Worm (Caenorhabditis elegans) whole organism, L1 larva: ENCODE measurements around the gene F57A8.6.

Experiments used
- C04F5.9 ChIP-seq: sonication (generic microtip); optimal IDR thresholded peaks from 2 replicates; lab custom pipeline; 2016; ENCODE audit warnings: missing genetic modification characterization, missing compliant biosample characterization
- F16B12.6 ChIP-seq: fragments of 150-350 bp; optimal IDR thresholded peaks from 2 replicates; lab custom pipeline; 2014; ENCODE audit warnings: missing biosample characterization, missing genetic modification characterization
- aha-1 ChIP-seq: fragments of 150-350 bp; optimal IDR thresholded peaks from 2 replicates; lab custom pipeline; 2014; ENCODE audit warnings: missing biosample characterization, missing genetic modification characterization
- alr-1 ChIP-seq: fragments of 200-800 bp; sonication (Bioruptor generic); optimal IDR thresholded peaks from 2 replicates; lab custom pipeline; 2018; ENCODE audit warnings: borderline replicate concordance, mild to moderate bottlenecking, missing genetic modification characterization, missing compliant biosample characterization
- aly-2 ChIP-seq: fragments of 150-350 bp; optimal IDR thresholded peaks from 2 replicates; lab custom pipeline; 2014; ENCODE audit warnings: missing biosample characterization, missing genetic modification characterization
- ama-1 ChIP-seq: fragments of 150-350 bp; optimal IDR thresholded peaks from 2 replicates; lab custom pipeline; 2014
- ceh-8 ChIP-seq: fragments of 200-800 bp; sonication (Bioruptor generic); optimal IDR thresholded peaks from 2 replicates; lab custom pipeline; 2018; ENCODE audit warnings: mild to moderate bottlenecking, missing genetic modification characterization, moderate library complexity, missing compliant biosample characterization
- ceh-82 ChIP-seq, 3 experiments: fragments of 150-350 bp in 1 of 3; sonication (generic microtip) in 2 of 3; optimal IDR thresholded peaks; 2 replicates each; lab custom pipeline; 2014 to 2017; ENCODE audit warnings: missing biosample characterization in 3 of 3, missing genetic modification characterization in 3 of 3
- ceh-90 ChIP-seq: sonication (generic microtip); optimal IDR thresholded peaks from 2 replicates; lab custom pipeline; 2016; ENCODE audit warnings: missing genetic modification characterization, missing compliant biosample characterization
- ces-1 ChIP-seq: fragments of 150-350 bp; optimal IDR thresholded peaks from 2 replicates; lab custom pipeline; 2014; ENCODE audit warnings: missing biosample characterization, missing genetic modification reagents, missing genetic modification characterization
- dsc-1 ChIP-seq: sonication (generic microtip); optimal IDR thresholded peaks from 2 replicates; lab custom pipeline; 2016; ENCODE audit warnings: mild to moderate bottlenecking, missing genetic modification characterization, missing compliant biosample characterization
- efl-1 ChIP-seq, 4 experiments: fragments of 150-350 bp; optimal IDR thresholded peaks in 3 of 4; peaks in 1 of 4; 1 replicate in 1 of 4; 2 replicates in 3 of 4; lab custom pipeline; 2014; ENCODE audit warnings: missing biosample characterization in 2 of 4, missing genetic modification characterization in 2 of 4, missing genetic modification reagents in 2 of 4
- efl-3 ChIP-seq: fragments of 200-800 bp; sonication (Bioruptor generic); optimal IDR thresholded peaks from 2 replicates; lab custom pipeline; 2018; ENCODE audit warnings: mild to moderate bottlenecking, missing genetic modification characterization, missing compliant biosample characterization
- elt-3 ChIP-seq, 6 experiments: fragments of 150-350 bp in 1 of 6; sonication (generic microtip); optimal IDR thresholded peaks; 2 replicates each; lab custom pipeline; 2017 to 2018; ENCODE audit warnings: missing biosample characterization in 6 of 6, missing genetic modification characterization in 6 of 6, inconsistent platforms in 1 of 6
- ets-5 ChIP-seq: fragments of 200-800 bp; sonication (Bioruptor generic); IDR thresholded peaks from 2 replicates; pipeline ENCODE4 v1.3.6; 2022; ENCODE audit warnings: missing genetic modification characterization, missing compliant biosample characterization
- fkh-4 ChIP-seq: sonication (generic microtip); optimal IDR thresholded peaks from 2 replicates; lab custom pipeline; 2016; ENCODE audit warnings: missing compliant biosample characterization, missing genetic modification characterization, borderline replicate concordance
- fos-1 ChIP-seq: fragments of 150-350 bp; optimal IDR thresholded peaks from 2 replicates; lab custom pipeline; 2014; ENCODE audit warnings: missing biosample characterization, missing genetic modification characterization
- hlh-17 ChIP-seq: fragments of 200-800 bp; sonication (Bioruptor generic); optimal IDR thresholded peaks from 2 replicates; lab custom pipeline; 2018; ENCODE audit warnings: missing genetic modification characterization, mild to moderate bottlenecking, missing compliant biosample characterization, moderate library complexity, borderline replicate concordance
- hlh-4 ChIP-seq: sonication (generic microtip); optimal IDR thresholded peaks from 2 replicates; lab custom pipeline; 2016; ENCODE audit warnings: mild to moderate bottlenecking, missing genetic modification characterization, missing compliant biosample characterization
- hpl-2 ChIP-seq: fragments of 150-350 bp; optimal IDR thresholded peaks from 2 replicates; lab custom pipeline; 2014; ENCODE audit warnings: missing biosample characterization, missing genetic modification reagents, missing genetic modification characterization
- irx-1 ChIP-seq: sonication (generic microtip); optimal IDR thresholded peaks from 2 replicates; lab custom pipeline; 2016; ENCODE audit warnings: missing genetic modification characterization, missing compliant biosample characterization
- isw-1 ChIP-seq: fragments of 200-800 bp; sonication (Bioruptor generic); IDR thresholded peaks from 2 replicates; pipeline ENCODE4 v1.3.6; 2022; ENCODE audit warnings: missing genetic modification characterization, missing compliant biosample characterization
- jun-1 ChIP-seq: fragments of 150-350 bp; optimal IDR thresholded peaks from 2 replicates; lab custom pipeline; 2014; ENCODE audit warnings: missing biosample characterization, missing genetic modification reagents, missing genetic modification characterization
- lin-13 ChIP-seq: fragments of 150-350 bp; optimal IDR thresholded peaks from 2 replicates; lab custom pipeline; 2014; ENCODE audit warnings: missing biosample characterization, missing genetic modification reagents, missing genetic modification characterization
- lin-15B ChIP-seq: fragments of 150-350 bp; sonication (generic microtip); optimal IDR thresholded peaks from 3 replicates; lab custom pipeline; 2014; ENCODE audit warnings: missing biosample characterization, missing genetic modification characterization
- lir-3 ChIP-seq: sonication (generic microtip); optimal IDR thresholded peaks from 2 replicates; lab custom pipeline; 2016; ENCODE audit warnings: mild to moderate bottlenecking, missing genetic modification characterization, moderate library complexity, missing compliant biosample characterization; ENCODE audit not compliant: poor library complexity
- lsy-2 ChIP-seq, 2 experiments: fragments of 150-350 bp; optimal IDR thresholded peaks; 2 replicates each; lab custom pipeline; 2014; ENCODE audit warnings: missing biosample characterization in 2 of 2, missing genetic modification characterization in 2 of 2
- mab-9 ChIP-seq: fragments of 200-800 bp; sonication (Bioruptor generic); IDR thresholded peaks from 2 replicates; pipeline ENCODE4 v1.3.6; 2022; ENCODE audit warnings: missing genetic modification reagents, missing genetic modification characterization, missing compliant biosample characterization
- mef-2 ChIP-seq: fragments of 150-350 bp; optimal IDR thresholded peaks from 2 replicates; lab custom pipeline; 2014; ENCODE audit warnings: missing biosample characterization, missing genetic modification characterization
- nhr-11 ChIP-seq: fragments of 150-350 bp; optimal IDR thresholded peaks from 2 replicates; lab custom pipeline; 2014; ENCODE audit warnings: missing biosample characterization, missing genetic modification characterization
- nhr-12 ChIP-seq: sonication (generic microtip); optimal IDR thresholded peaks from 2 replicates; lab custom pipeline; 2017; ENCODE audit warnings: missing biosample characterization, missing genetic modification characterization
- nhr-20 ChIP-seq: sonication (generic microtip); optimal IDR thresholded peaks from 2 replicates; lab custom pipeline; 2016; ENCODE audit warnings: mild to moderate bottlenecking, missing genetic modification characterization, missing compliant biosample characterization
- nhr-237 ChIP-seq: fragments of 150-350 bp; optimal IDR thresholded peaks from 2 replicates; lab custom pipeline; 2014; ENCODE audit warnings: missing biosample characterization, missing genetic modification characterization
- nhr-28 ChIP-seq: fragments of 150-350 bp; optimal IDR thresholded peaks from 2 replicates; lab custom pipeline; 2014; ENCODE audit warnings: missing biosample characterization, missing genetic modification characterization
- nhr-47 ChIP-seq: sonication (generic microtip); optimal IDR thresholded peaks from 2 replicates; lab custom pipeline; 2016; ENCODE audit warnings: mild to moderate bottlenecking, missing genetic modification characterization, moderate library complexity, missing compliant biosample characterization
- nhr-71 ChIP-seq: sonication (generic microtip); optimal IDR thresholded peaks from 2 replicates; lab custom pipeline; 2016; ENCODE audit warnings: mild to moderate bottlenecking, missing genetic modification characterization, moderate library complexity, missing compliant biosample characterization
- nhr-77 ChIP-seq: fragments of 150-350 bp; optimal IDR thresholded peaks from 2 replicates; lab custom pipeline; 2014; ENCODE audit warnings: missing biosample characterization, missing genetic modification characterization
- nhr-90 ChIP-seq: sonication (generic microtip); optimal IDR thresholded peaks from 2 replicates; lab custom pipeline; 2016; ENCODE audit warnings: mild to moderate bottlenecking, missing genetic modification characterization, missing compliant biosample characterization; ENCODE audit not compliant: poor library complexity
- pag-3 ChIP-seq: sonication (generic microtip); optimal IDR thresholded peaks from 2 replicates; lab custom pipeline; 2017; ENCODE audit warnings: missing genetic modification characterization, mild to moderate bottlenecking, missing compliant biosample characterization, antibody characterized with exemption, borderline replicate concordance; ENCODE audit not compliant: insufficient read depth
- pqm-1 ChIP-seq: sonication (generic microtip); optimal IDR thresholded peaks from 3 replicates; lab custom pipeline; 2017; ENCODE audit warnings: missing biosample characterization, missing genetic modification characterization
- rnt-1 ChIP-seq: sonication (generic microtip); optimal IDR thresholded peaks from 2 replicates; lab custom pipeline; 2016; ENCODE audit warnings: mild to moderate bottlenecking, missing genetic modification characterization, moderate library complexity, missing compliant biosample characterization
- skn-1 ChIP-seq: fragments of 150-350 bp; optimal IDR thresholded peaks from 2 replicates; lab custom pipeline; 2014; ENCODE audit warnings: missing biosample characterization, missing genetic modification characterization
- snpc-4 ChIP-seq: fragments of 150-350 bp; optimal IDR thresholded peaks from 2 replicates; lab custom pipeline; 2014; ENCODE audit warnings: missing biosample characterization, missing genetic modification characterization
- tbx-2 ChIP-seq: sonication (generic microtip); optimal IDR thresholded peaks from 2 replicates; lab custom pipeline; 2016; ENCODE audit warnings: missing genetic modification characterization, missing compliant biosample characterization
- tlp-1 ChIP-seq: fragments of 150-350 bp; optimal IDR thresholded peaks from 2 replicates; lab custom pipeline; 2014; ENCODE audit warnings: missing biosample characterization, missing genetic modification characterization
- unc-30 ChIP-seq: sonication (generic microtip); optimal IDR thresholded peaks from 2 replicates; lab custom pipeline; 2017; ENCODE audit warnings: missing biosample characterization, missing genetic modification characterization
- unc-86 ChIP-seq: sonication (generic microtip); optimal IDR thresholded peaks from 2 replicates; lab custom pipeline; 2016; ENCODE audit warnings: missing genetic modification characterization, missing compliant biosample characterization
- unc-98 ChIP-seq: fragments of 200-800 bp; sonication (Bioruptor generic); IDR thresholded peaks from 2 replicates; pipeline ENCODE4 v1.3.6; 2022; ENCODE audit warnings: missing genetic modification characterization, missing compliant biosample characterization
- vab-15 ChIP-seq: sonication (generic microtip); optimal IDR thresholded peaks from 2 replicates; lab custom pipeline; 2017; ENCODE audit warnings: missing genotype, mild to moderate bottlenecking, missing genetic modification characterization, missing compliant biosample characterization
- zip-4 ChIP-seq: fragments of 200-800 bp; sonication (Bioruptor generic); optimal IDR thresholded peaks from 2 replicates; lab custom pipeline; 2018; ENCODE audit warnings: mild to moderate bottlenecking, missing genetic modification characterization, moderate library complexity, missing compliant biosample characterization

Gene F57A8.6

ce11 chrV:10039837-10040236 is 33.9 kb downstream of the F57A8.6 start (continued):
- TF ChIP-seq snpc-4 (tag; lab: Kevin White, UChicago) (no peak), ceh-8 (GFP tag; lab: Kevin White, UChicago) (peak; percentile 25), nhr-28 (no peak), jun-1 (tag; lab: Kevin White, UChicago) (peak; percentile 70), lsy-2 (tag; optimal IDR thresholded peaks at IDR 0.05; lab: Kevin White, UChicago) (peak; percentile 64 to 91), unc-98 (GFP tag; lab: Robert Waterston, UW) (no peak), nhr-77 (tag; lab: Kevin White, UChicago) (peak; percentile 61), lin-13 (GFP tag; lab: Kevin White, UChicago) (peak; percentile 33), pqm-1 (tag; lab: Kevin White, UChicago) (no peak), fos-1 (tag; lab: Kevin White, UChicago) (peak; percentile 51), hlh-17 (GFP tag; lab: Kevin White, UChicago) (no peak), ets-5 (GFP tag; lab: Robert Waterston, UW) (no peak), C04F5.9 (tag; lab: Kevin White, UChicago) (no peak), efl-3 (GFP tag; lab: Kevin White, UChicago) (no peak), tlp-1 (tag; lab: Kevin White, UChicago) (no peak), efl-1 (optimal IDR thresholded peaks at IDR 0.05; lab: Kevin White, UChicago) (peak; percentile 62 to 69), efl-1 (GFP tag; optimal IDR thresholded peaks at IDR 0.05 in 1 of 2; lab: Kevin White, UChicago) (no peak), rnt-1 (tag; lab: Kevin White, UChicago) (peak; percentile 45), F16B12.6 (tag; lab: Kevin White, UChicago) (peak; percentile 2), skn-1 (tag; lab: Kevin White, UChicago) (no peak), hlh-4 (tag; lab: Kevin White, UChicago) (no peak), dsc-1 (peak; percentile 52), lir-3 (no peak), ceh-90 (no peak), aly-2 (tag; lab: Kevin White, UChicago) (no peak), mab-9 (GFP tag; lab: Robert Waterston, UW) (no peak), alr-1 (tag; lab: Kevin White, UChicago) (no peak), tbx-2 (tag; lab: Kevin White, UChicago) (peak; percentile 66), mef-2 (tag; lab: Kevin White, UChicago) (no peak), nhr-90 (peak; percentile 68), nhr-71 (peak; percentile 78), ceh-82 (tag; optimal IDR thresholded peaks at IDR 0.05; lab: Kevin White, UChicago) (peak; percentile 56 to 61 (median 57)), vab-15 (tag; lab: Kevin White, UChicago) (no peak), fkh-4 (no peak), ces-1 (GFP tag; lab: Kevin White, UChicago) (no peak), zip-4 (no peak), hpl-2 (GFP tag; lab: Kevin White, UChicago) (no peak), elt-3 (tag; optimal IDR thresholded peaks at IDR 0.05; lab: Kevin White, UChicago) (peak in 3 of 6 experiments; percentile 7 to 49 (median 41)), nhr-12 (tag; lab: Kevin White, UChicago) (no peak), unc-86 (tag; lab: Kevin White, UChicago) (peak; percentile 28), nhr-47 (tag; lab: Kevin White, UChicago) (peak; percentile 63), ama-1 (lab: Kevin White, UChicago) (no peak)

ce11 chrV:10037040-10037439 is 36.7 kb downstream of the F57A8.6 start, which contains the start of gene F57A8.1:
F57A8.1 (plus strand) TSS chrV:10037340.
- TF ChIP-seq ceh-90: no peak
- TF ChIP-seq pag-3 (tag; lab: Kevin White, UChicago): no peak
- TF ChIP-seq nhr-237 (tag; lab: Kevin White, UChicago): no peak
- no peak for TF ChIP-seq nhr-11 (tag; lab: Kevin White, UChicago)
- no peak for TF ChIP-seq nhr-20
- TF ChIP-seq isw-1 (GFP tag; lab: Robert Waterston, UW): no peak
- TF ChIP-seq aly-2 (tag; lab: Kevin White, UChicago): no peak
- TF ChIP-seq nhr-28: no peak
- TF ChIP-seq tbx-2 (tag; lab: Kevin White, UChicago): no peak
- TF ChIP-seq irx-1 (tag; lab: Kevin White, UChicago): no peak
- TF ChIP-seq efl-1 (optimal IDR thresholded peaks at IDR 0.05; lab: Kevin White, UChicago): no peak
- no peak for TF ChIP-seq efl-1 (GFP tag; optimal IDR thresholded peaks at IDR 0.05 in 1 of 2; lab: Kevin White, UChicago)
- no peak for TF ChIP-seq ceh-82 (tag; optimal IDR thresholded peaks at IDR 0.05; lab: Kevin White, UChicago)
- TF ChIP-seq ets-5 (GFP tag; lab: Robert Waterston, UW): no peak
- TF ChIP-seq unc-30 (tag; lab: Kevin White, UChicago): no peak
- no peak for TF ChIP-seq nhr-90
- TF ChIP-seq alr-1 (tag; lab: Kevin White, UChicago): no peak
- TF ChIP-seq lin-15B: no peak
- TF ChIP-seq aha-1 (tag; lab: Kevin White, UChicago): no peak
